Worm (Caenorhabditis elegans) whole organism, L3 larva: Measurements from ENCODE around the gene H03A11.13.

Experiments
- elt-1 ChIP-seq: fragments of 150-350 bp; optimal IDR thresholded peaks from 2 replicates; lab custom pipeline; 2014; ENCODE audit warnings: missing biosample characterization, missing genetic modification characterization
- elt-3 ChIP-seq, 3 experiments: fragments of 150-350 bp in 1 of 3; sonication (generic microtip) in 2 of 3; optimal IDR thresholded peaks; 2 replicates in 2 of 3; 4 replicates in 1 of 3; lab custom pipeline; 2014 to 2017; ENCODE audit warnings: missing biosample characterization in 3 of 3, missing genetic modification characterization in 3 of 3
- fos-1 ChIP-seq: fragments of 150-350 bp; optimal IDR thresholded peaks from 2 replicates; lab custom pipeline; 2014; ENCODE audit warnings: missing biosample characterization, missing genetic modification characterization

- TF ChIP-seq elt-1 (tag; lab: Kevin White, UChicago): no peak
- TF ChIP-seq fos-1 (tag; lab: Kevin White, UChicago): no peak
- TF ChIP-seq elt-3 (tag; optimal IDR thresholded peaks at IDR 0.05; lab: Kevin White, UChicago): peak in 1 of 3 experiments; percentile 44
These were observed 12.3 kb downstream of the H03A11.13 start for ce11 chrX:15200720-15201119.
